Worm (Caenorhabditis elegans) whole organism, dauer: ENCODE data around the gene ebp-2.

Source experiments
- unc-62 ChIP-seq: sonication (generic microtip); optimal IDR thresholded peaks from 2 replicates; lab custom pipeline; 2017; ENCODE audit warnings: missing biosample characterization, missing genetic modification reagents, missing genetic modification characterization

ebp-2 gene

ce11 chrII:11443128-11443527 is 603 bp downstream of the ebp-2 start:
- TF ChIP-seq unc-62 (GFP tag; lab: Kevin White, UChicago), result no peak

ce11 chrII:11443862-11444261 is 1.3 kb downstream of the ebp-2 start, which contains the start of gene adbp-1:
TSS of gene adbp-1 (plus strand) at chrII:11444162.
- no peak for TF ChIP-seq unc-62 (GFP tag; lab: Kevin White, UChicago)

- no peak for TF ChIP-seq unc-62 (GFP tag; lab: Kevin White, UChicago)
Measured at ce11 chrII:11444973-11445372, 2.4 kb downstream of the ebp-2 start, which contains the start of gene W02B12.13. TSS of gene W02B12.13 (plus strand) at chrII:11445273.

- no peak for TF ChIP-seq unc-62 (GFP tag; lab: Kevin White, UChicago)
Measured at ce11 chrII:11448753-11449152, 6.2 kb downstream of the ebp-2 start, which contains the start of gene W02B12.1. TSS of gene W02B12.1 (plus strand) at chrII:11449021.

ce11 chrII:11450882-11451281 is 8.4 kb downstream of the ebp-2 start:
- no peak for TF ChIP-seq unc-62 (GFP tag; lab: Kevin White, UChicago)

ce11 chrII:11451738-11452137 is 9.2 kb downstream of the ebp-2 start:
- no peak for TF ChIP-seq unc-62 (GFP tag; lab: Kevin White, UChicago)

- no peak for TF ChIP-seq unc-62 (GFP tag; lab: Kevin White, UChicago)
Measured at ce11 chrII:11452498-11453005, 10.0 kb downstream of the ebp-2 start, which contains the start of gene rsp-2. TSS of gene rsp-2 (minus strand) at chrII:11452955.

- no peak for TF ChIP-seq unc-62 (GFP tag; lab: Kevin White, UChicago)
Measured at ce11 chrII:11453025-11453424, 10.5 kb downstream of the ebp-2 start, which contains the start of gene rsp-1. TSS of gene rsp-1 (plus strand) at chrII:11453362.

- TF ChIP-seq unc-62 (GFP tag; lab: Kevin White, UChicago), result no peak
Measured at ce11 chrII:11453639-11454038, 11.1 kb downstream of the ebp-2 start.

ce11 chrII:11455140-11455539 is 12.6 kb downstream of the ebp-2 start:
- TF ChIP-seq unc-62 (GFP tag; lab: Kevin White, UChicago), result no peak

- TF ChIP-seq unc-62 (GFP tag; lab: Kevin White, UChicago), result no peak
Measured at ce11 chrII:11455715-11456114, 13.2 kb downstream of the ebp-2 start.

- no peak for TF ChIP-seq unc-62 (GFP tag; lab: Kevin White, UChicago)
Measured at ce11 chrII:11459883-11460282, 17.4 kb downstream of the ebp-2 start.

- TF ChIP-seq unc-62 (GFP tag; lab: Kevin White, UChicago), result no peak
Measured at ce11 chrII:11463899-11464298, 21.4 kb downstream of the ebp-2 start.

- no peak for TF ChIP-seq unc-62 (GFP tag; lab: Kevin White, UChicago)
Measured at ce11 chrII:11464427-11464944, 22.0 kb downstream of the ebp-2 start, which contains the start of the genes aars-1 and rga-1. TSS of gene aars-1 (minus strand) at chrII:11464497. TSS of gene rga-1 (plus strand) at chrII:11464894.

- no peak for TF ChIP-seq unc-62 (GFP tag; lab: Kevin White, UChicago)
Measured at ce11 chrII:11467541-11467940, 25.0 kb downstream of the ebp-2 start, which contains the start of gene klp-17. TSS of gene klp-17 (minus strand) at chrII:11467641.

- TF ChIP-seq unc-62 (GFP tag; lab: Kevin White, UChicago), result no peak
Measured at ce11 chrII:11469574-11470108, 27.1 kb downstream of the ebp-2 start, which contains the start of gene cisd-1. TSS of gene cisd-1 (minus strand) at chrII:11469624.

- no peak for TF ChIP-seq unc-62 (GFP tag; lab: Kevin White, UChicago)
Measured at ce11 chrII:11471916-11472315, 29.4 kb downstream of the ebp-2 start, which contains the start of gene mfn-1. TSS of gene mfn-1 (minus strand) at chrII:11472016.
